Worm (Caenorhabditis elegans): ENCODE data around the gene F56D2.8.

F56D2.8 gene

ce11 chrIII:5611604-5612324 lies 29.1 kb upstream of the F56D2.8 start, which contains the start of gene bas-1:
TSS of gene bas-1 (plus strand) at chrIII:5612274.
- TF ChIP-seq unc-62 (GFP tag; optimal IDR thresholded peaks at IDR 0.05) (no peak), fos-1 (tag; optimal IDR thresholded peaks at IDR 0.05) (peak; percentile 53), sem-4 (tag; optimal IDR thresholded peaks at IDR 0.05) (no peak)

- peak; percentile 69 for TF ChIP-seq fos-1 (tag; optimal IDR thresholded peaks at IDR 0.05)
- no peak for TF ChIP-seq Y55F3AM.14 (GFP tag; optimal IDR thresholded peaks at IDR 0.05)
- TF ChIP-seq alr-1 (tag; optimal IDR thresholded peaks at IDR 0.05) = no peak
- no peak for TF ChIP-seq blmp-1 (tag; optimal IDR thresholded peaks at IDR 0.05; ENCODE audit: insufficient read depth)
- no peak for TF ChIP-seq nhr-11 (tag; optimal IDR thresholded peaks at IDR 0.05)
- TF ChIP-seq crh-2 (tag; optimal IDR thresholded peaks at IDR 0.05) = peak; percentile 6
- TF ChIP-seq aly-2 (tag; optimal IDR thresholded peaks at IDR 0.05) = no peak
- no peak for TF ChIP-seq ceh-82 (tag; optimal IDR thresholded peaks at IDR 0.05)
- TF ChIP-seq egl-27 (tag; optimal IDR thresholded peaks at IDR 0.05) = no peak
Measured at ce11 chrIII:5610276-5610675, 27.6 kb upstream of the F56D2.8 start, which contains the start of gene C05D2.8. TSS of gene C05D2.8 (minus strand) at chrIII:5610346.

ce11 chrIII:5604080-5604479 lies 21.4 kb upstream of the F56D2.8 start, which contains the start of gene xnd-1:
TSS of gene xnd-1 (plus strand) at chrIII:5604460.
- no peak for TF ChIP-seq ztf-1 (GFP tag; conservative IDR thresholded peaks at IDR 0.05)
- no peak for TF ChIP-seq ama-1 (optimal IDR thresholded peaks at IDR 0.05)
- TF ChIP-seq gmeb-1 (tag; optimal IDR thresholded peaks at IDR 0.05) = no peak
- no peak for TF ChIP-seq ztf-11 (tag; optimal IDR thresholded peaks at IDR 0.05)
- TF ChIP-seq nhr-6 (tag; optimal IDR thresholded peaks at IDR 0.05) = no peak
- TF ChIP-seq peb-1 (tag; optimal IDR thresholded peaks at IDR 0.05) = no peak
- no peak for TF ChIP-seq snpc-4 (tag; optimal IDR thresholded peaks at IDR 0.05)
- TF ChIP-seq lsy-2 (tag; optimal IDR thresholded peaks at IDR 0.05) = no peak
- TF ChIP-seq Y55F3AM.14 (GFP tag; optimal IDR thresholded peaks at IDR 0.05) = no peak
- no peak for TF ChIP-seq unc-55 (GFP tag; optimal IDR thresholded peaks at IDR 0.05)
- TF ChIP-seq mab-5 (tag; optimal IDR thresholded peaks at IDR 0.05) = no peak
- TF ChIP-seq crh-2 (tag; optimal IDR thresholded peaks at IDR 0.05) = no peak
- no peak for TF ChIP-seq ceh-82 (tag; optimal IDR thresholded peaks at IDR 0.05)
- no peak for TF ChIP-seq unc-62 (GFP tag; optimal IDR thresholded peaks at IDR 0.05)
- TF ChIP-seq fos-1 (tag; optimal IDR thresholded peaks at IDR 0.05) = no peak
- TF ChIP-seq ceh-16 (tag; optimal IDR thresholded peaks at IDR 0.05) = no peak
- no peak for TF ChIP-seq nhr-77 (tag; optimal IDR thresholded peaks at IDR 0.05)
- no peak for TF ChIP-seq sma-3 (GFP tag; optimal IDR thresholded peaks at IDR 0.05)
- TF ChIP-seq elt-1 (tag; optimal IDR thresholded peaks at IDR 0.05) = no peak

- TF ChIP-seq ZK546.5 (tag; optimal IDR thresholded peaks at IDR 0.05) (no peak), unc-39 (tag; optimal IDR thresholded peaks at IDR 0.05) (no peak), nhr-129 (tag; optimal IDR thresholded peaks at IDR 0.05) (peak; percentile 78), Y55F3AM.14 (GFP tag; optimal IDR thresholded peaks at IDR 0.05) (no peak), egl-27 (tag; optimal IDR thresholded peaks at IDR 0.05) (no peak), sma-3 (GFP tag; optimal IDR thresholded peaks at IDR 0.05) (peak; percentile 58), sma-9 (GFP tag; optimal IDR thresholded peaks at IDR 0.05) (peak; percentile 41), sma-9 (tag; optimal IDR thresholded peaks at IDR 0.05) (no peak), mab-5 (tag; optimal IDR thresholded peaks at IDR 0.05) (peak; percentile 53), lin-11 (tag; optimal IDR thresholded peaks at IDR 0.05) (peak; percentile 42), fos-1 (tag; optimal IDR thresholded peaks at IDR 0.05) (peak; percentile 59), nhr-11 (tag; optimal IDR thresholded peaks at IDR 0.05) (no peak), nhr-25 (tag; optimal IDR thresholded peaks at IDR 0.05) (no peak), nhr-10 (tag; optimal IDR thresholded peaks at IDR 0.05) (no peak), dmd-4 (tag; optimal IDR thresholded peaks at IDR 0.05) (no peak), peb-1 (tag; optimal IDR thresholded peaks at IDR 0.05) (no peak), skn-1 (tag; optimal IDR thresholded peaks at IDR 0.05) (no peak), sem-4 (tag; optimal IDR thresholded peaks at IDR 0.05) (no peak), lin-39 (tag; optimal IDR thresholded peaks at IDR 0.05) (no peak), zag-1 (tag; optimal IDR thresholded peaks at IDR 0.05) (peak; percentile 24), R02D3.7 (tag; optimal IDR thresholded peaks at IDR 0.05) (no peak), crh-2 (tag; optimal IDR thresholded peaks at IDR 0.05) (peak; percentile 62), nhr-12 (tag; optimal IDR thresholded peaks at IDR 0.05) (no peak), blmp-1 (tag; optimal IDR thresholded peaks at IDR 0.05; ENCODE audit: insufficient read depth) (peak; percentile 4), nhr-237 (tag; optimal IDR thresholded peaks at IDR 0.05) (no peak), nhr-21 (tag; optimal IDR thresholded peaks at IDR 0.05) (peak; percentile 55), ztf-11 (tag; optimal IDR thresholded peaks at IDR 0.05) (no peak), unc-55 (GFP tag; optimal IDR thresholded peaks at IDR 0.05) (peak; percentile 86), unc-62 (GFP tag; optimal IDR thresholded peaks at IDR 0.05) (no peak), ztf-1 (GFP tag; conservative IDR thresholded peaks at IDR 0.05) (no peak), nhr-77 (tag; optimal IDR thresholded peaks at IDR 0.05) (no peak), alr-1 (tag; optimal IDR thresholded peaks at IDR 0.05) (no peak), snpc-4 (tag; optimal IDR thresholded peaks at IDR 0.05) (peak; percentile 49), elt-3 (tag; optimal IDR thresholded peaks at IDR 0.05) (no peak), nhr-23 (tag; optimal IDR thresholded peaks at IDR 0.05) (no peak), lsy-2 (tag; optimal IDR thresholded peaks at IDR 0.05) (peak; percentile 36 to 81), ceh-82 (tag; optimal IDR thresholded peaks at IDR 0.05) (no peak), nhr-6 (tag; optimal IDR thresholded peaks at IDR 0.05) (no peak)
Measured at ce11 chrIII:5603439-5603986, 20.8 kb upstream of the F56D2.8 start, which contains the start of gene madf-11. TSS of gene madf-11 (minus strand) at chrIII:5603489.
